Worm (Caenorhabditis elegans) whole organism, L3 larva: Measurements from ENCODE around the gene nhr-190.

ENCODE experiments used
- ZK546.5 ChIP-seq: sonication (generic microtip); optimal IDR thresholded peaks from 2 replicates; lab custom pipeline; 2017; ENCODE audit warnings: missing biosample characterization, missing genetic modification characterization
- aly-2 ChIP-seq: fragments of 150-350 bp; optimal IDR thresholded peaks from 2 replicates; lab custom pipeline; 2014; ENCODE audit warnings: missing biosample characterization, missing genetic modification characterization
- ama-1 ChIP-seq: fragments of 150-350 bp; optimal IDR thresholded peaks from 2 replicates; lab custom pipeline; 2018
- ceh-28 ChIP-seq: fragments of 150-350 bp; optimal IDR thresholded peaks from 2 replicates; lab custom pipeline; 2014; ENCODE audit warnings: missing biosample characterization, missing genetic modification reagents, missing genetic modification characterization
- egl-5 ChIP-seq: fragments of 150-350 bp; optimal IDR thresholded peaks from 2 replicates; lab custom pipeline; 2017; ENCODE audit warnings: missing biosample characterization, missing genetic modification reagents, missing genetic modification characterization, inconsistent platforms
- elt-1 ChIP-seq: fragments of 150-350 bp; optimal IDR thresholded peaks from 2 replicates; lab custom pipeline; 2014; ENCODE audit warnings: missing biosample characterization, missing genetic modification characterization
- elt-2 ChIP-seq: sonication (generic microtip); optimal IDR thresholded peaks from 2 replicates; lab custom pipeline; 2016; ENCODE audit warnings: missing genetic modification reagents, mild to moderate bottlenecking, missing genetic modification characterization, missing compliant biosample characterization
- elt-3 ChIP-seq, 3 experiments: fragments of 150-350 bp in 1 of 3; sonication (generic microtip) in 2 of 3; optimal IDR thresholded peaks; 2 replicates in 2 of 3; 4 replicates in 1 of 3; lab custom pipeline; 2014 to 2017; ENCODE audit warnings: missing biosample characterization in 3 of 3, missing genetic modification characterization in 3 of 3
- eor-1 ChIP-seq, 2 experiments: fragments of 150-350 bp; optimal IDR thresholded peaks; 2 replicates each; lab custom pipeline; 2014 to 2018; ENCODE audit warnings: missing biosample characterization in 2 of 2, missing genetic modification characterization in 2 of 2
- fkh-10 ChIP-seq: sonication (generic microtip); optimal IDR thresholded peaks from 2 replicates; lab custom pipeline; 2017; ENCODE audit warnings: missing biosample characterization, missing genetic modification reagents, missing genetic modification characterization
- fkh-2 ChIP-seq: fragments of 150-350 bp; optimal IDR thresholded peaks from 2 replicates; lab custom pipeline; 2014; ENCODE audit warnings: missing biosample characterization, missing genetic modification reagents, missing genetic modification characterization
- fos-1 ChIP-seq: fragments of 150-350 bp; optimal IDR thresholded peaks from 2 replicates; lab custom pipeline; 2014; ENCODE audit warnings: missing biosample characterization, missing genetic modification characterization
- hmg-11 ChIP-seq: sonication (generic microtip); optimal IDR thresholded peaks from 2 replicates; lab custom pipeline; 2016; ENCODE audit warnings: missing genetic modification characterization, missing compliant biosample characterization
- jun-1 ChIP-seq: fragments of 150-350 bp; optimal IDR thresholded peaks from 2 replicates; lab custom pipeline; 2014; ENCODE audit warnings: missing biosample characterization, missing genetic modification reagents, missing genetic modification characterization
- lin-39 ChIP-seq: fragments of 150-350 bp; optimal IDR thresholded peaks from 2 replicates; lab custom pipeline; 2018; ENCODE audit warnings: missing biosample characterization, missing genetic modification reagents, missing genetic modification characterization
- lsy-12 ChIP-seq: sonication (generic microtip); optimal IDR thresholded peaks from 2 replicates; lab custom pipeline; 2016; ENCODE audit warnings: mild to moderate bottlenecking, missing genetic modification characterization, missing compliant biosample characterization
- mdl-1 ChIP-seq: fragments of 150-350 bp; optimal IDR thresholded peaks from 2 replicates; lab custom pipeline; 2014; ENCODE audit warnings: missing biosample characterization, missing genetic modification characterization
- mml-1 ChIP-seq: fragments of 150-350 bp; sonication (generic microtip); optimal IDR thresholded peaks from 3 replicates; lab custom pipeline; 2014; ENCODE audit warnings: missing biosample characterization, missing genetic modification characterization
- nhr-11 ChIP-seq: fragments of 150-350 bp; optimal IDR thresholded peaks from 2 replicates; lab custom pipeline; 2014; ENCODE audit warnings: missing biosample characterization, missing genetic modification characterization
- nhr-12 ChIP-seq: fragments of 150-350 bp; optimal IDR thresholded peaks from 2 replicates; lab custom pipeline; 2014; ENCODE audit warnings: missing biosample characterization, missing genetic modification characterization
- nhr-23 ChIP-seq: fragments of 150-350 bp; optimal IDR thresholded peaks from 2 replicates; lab custom pipeline; 2014; ENCODE audit warnings: missing biosample characterization, missing genetic modification reagents, missing genetic modification characterization
- nhr-237 ChIP-seq: fragments of 150-350 bp; optimal IDR thresholded peaks from 2 replicates; lab custom pipeline; 2014; ENCODE audit warnings: missing biosample characterization, missing genetic modification characterization
- nhr-25 ChIP-seq: sonication (generic microtip); optimal IDR thresholded peaks from 2 replicates; lab custom pipeline; 2017; ENCODE audit warnings: missing biosample characterization, missing genetic modification characterization
- nhr-67 ChIP-seq: fragments of 150-350 bp; optimal IDR thresholded peaks from 2 replicates; lab custom pipeline; 2014; ENCODE audit warnings: missing biosample characterization, missing genetic modification characterization
- nhr-76 ChIP-seq: fragments of 150-350 bp; sonication (generic microtip); optimal IDR thresholded peaks from 5 replicates; lab custom pipeline; 2014; ENCODE audit warnings: missing biosample characterization, missing genetic modification characterization
- nhr-77 ChIP-seq: fragments of 150-350 bp; optimal IDR thresholded peaks from 2 replicates; lab custom pipeline; 2014; ENCODE audit warnings: missing biosample characterization, missing genetic modification characterization
- pha-4 ChIP-seq: fragments of 150-350 bp; optimal IDR thresholded peaks from 2 replicates; lab custom pipeline; 2014; ENCODE audit warnings: missing biosample characterization, missing genetic modification reagents, missing genetic modification characterization
- pqm-1 ChIP-seq: fragments of 150-350 bp; optimal IDR thresholded peaks from 2 replicates; lab custom pipeline; 2017; ENCODE audit warnings: missing biosample characterization, missing genetic modification characterization, inconsistent platforms
- sea-2 ChIP-seq: fragments of 150-350 bp; sonication (generic microtip); optimal IDR thresholded peaks from 4 replicates; lab custom pipeline; 2014; ENCODE audit warnings: missing biosample characterization, missing genetic modification reagents, missing genetic modification characterization
- tbx-2 ChIP-seq: sonication (generic microtip); optimal IDR thresholded peaks from 2 replicates; lab custom pipeline; 2016; ENCODE audit warnings: mild to moderate bottlenecking, missing genetic modification characterization, missing compliant biosample characterization
- unc-62 ChIP-seq: fragments of 150-350 bp; sonication (generic microtip); optimal IDR thresholded peaks from 4 replicates; lab custom pipeline; 2014; ENCODE audit warnings: missing biosample characterization, missing genetic modification reagents, missing genetic modification characterization
- ztf-11 ChIP-seq: fragments of 150-350 bp; optimal IDR thresholded peaks from 2 replicates; lab custom pipeline; 2014; ENCODE audit warnings: missing biosample characterization, missing genetic modification characterization

Gene nhr-190

DNA sequence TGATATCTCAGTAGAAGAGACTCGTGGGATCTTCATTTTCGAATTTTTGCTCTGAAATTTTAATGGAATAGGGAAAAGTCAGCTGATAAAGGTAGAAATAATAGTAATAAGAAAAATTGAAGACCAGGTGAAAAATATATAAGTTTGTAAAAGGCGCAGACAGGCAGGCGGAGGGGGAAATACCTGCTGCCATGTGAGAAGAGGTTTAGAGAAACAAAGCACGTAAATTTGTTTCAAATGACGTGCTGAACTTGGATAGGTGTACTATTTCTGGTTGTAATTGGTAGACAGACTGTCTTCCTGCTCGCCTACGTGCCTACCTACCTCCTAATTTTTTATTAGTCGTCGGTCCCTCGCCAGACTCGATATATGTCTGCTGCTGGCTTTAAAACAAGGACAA, 24.7 kb upstream of the nhr-190 start, which contains the start of gene nhr-180:
Gene nhr-180 (minus strand): TSS at position 52 of the 400 bp plus-strand sequence.
- no peak for TF ChIP-seq nhr-76 (tag; lab: Kevin White, UChicago)
- TF ChIP-seq mdl-1 (tag; lab: Kevin White, UChicago) = no peak
- no peak for TF ChIP-seq mml-1
- no peak for TF ChIP-seq pha-4 (tag; lab: Kevin White, UChicago)
- TF ChIP-seq pqm-1 = peak; percentile 16
- TF ChIP-seq elt-2 = peak; percentile 50

DNA sequence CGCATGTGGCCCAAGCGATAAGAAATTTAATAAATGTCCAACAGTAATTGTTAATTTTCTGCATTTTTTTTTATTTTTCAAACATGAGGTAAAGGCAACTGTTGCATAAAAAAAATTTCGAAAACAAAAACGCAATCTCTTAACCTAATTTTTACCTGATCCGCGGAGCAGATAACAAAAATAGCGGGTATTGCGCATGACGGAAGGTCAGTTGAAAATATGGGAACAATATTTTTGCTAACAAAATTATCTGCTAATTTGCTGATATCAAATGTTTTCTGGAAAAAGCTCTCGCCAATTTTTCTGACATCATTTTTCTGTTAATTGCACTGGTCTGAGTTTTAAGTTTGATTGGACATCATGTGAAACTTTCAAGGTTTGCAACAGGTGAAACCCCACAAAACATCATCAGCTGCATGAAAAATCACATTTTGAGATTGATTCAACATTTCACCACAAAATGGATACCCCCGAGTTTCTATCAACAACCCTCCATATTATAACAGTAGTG, 21.7 kb upstream of the nhr-190 start, which contains the start of the genes F31F4.11 and srh-266:
Gene F31F4.11 (minus strand): TSS at position 101 of the 511 bp plus-strand sequence.
Gene srh-266 (plus strand): TSS at position 461 of the 511 bp plus-strand sequence.
- TF ChIP-seq lsy-12 (tag; lab: Kevin White, UChicago) (no peak), nhr-11 (no peak), nhr-237 (no peak), nhr-25 (tag; lab: Kevin White, UChicago) (no peak), nhr-12 (tag; lab: Kevin White, UChicago) (no peak), jun-1 (tag; lab: Kevin White, UChicago) (no peak), fkh-10 (GFP tag; lab: Kevin White, UChicago) (no peak), pha-4 (tag; lab: Kevin White, UChicago) (no peak), aly-2 (no peak), pqm-1 (no peak), elt-1 (no peak), fos-1 (tag; lab: Kevin White, UChicago) (no peak), elt-3 (tag; optimal IDR thresholded peaks at IDR 0.05; lab: Kevin White, UChicago) (no peak), lin-39 (tag; lab: Kevin White, UChicago) (no peak), ama-1 (lab: Kevin White, UChicago) (no peak)

DNA sequence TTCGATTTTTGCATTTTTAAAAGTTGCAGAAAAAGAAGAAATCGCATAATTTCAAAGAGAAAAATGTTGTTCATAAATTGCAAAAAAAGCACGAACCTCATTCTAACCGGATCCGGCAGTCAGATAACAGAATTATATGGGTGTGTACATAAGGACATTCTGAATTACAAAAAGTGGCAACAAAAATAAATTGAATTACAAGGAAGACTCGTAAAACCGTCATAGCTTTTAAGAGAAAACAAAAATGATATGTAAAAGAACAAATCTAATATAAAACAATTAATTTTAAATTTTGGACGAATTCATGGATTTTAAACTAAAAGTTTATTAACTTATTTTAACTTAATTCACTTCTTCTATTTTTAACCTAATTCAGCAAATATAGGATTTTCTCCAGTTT, 17.5 kb upstream of the nhr-190 start, which contains the start of gene F31F4.17:
Gene F31F4.17 (minus strand): TSS at position 101 of the 400 bp plus-strand sequence.
- no peak for TF ChIP-seq eor-1 (tag; optimal IDR thresholded peaks at IDR 0.05; lab: Kevin White, UChicago)
- TF ChIP-seq sea-2 (GFP tag; lab: Kevin White, UChicago) = no peak
- TF ChIP-seq unc-62 = no peak
- TF ChIP-seq egl-5 (tag; lab: Kevin White, UChicago) = no peak
- TF ChIP-seq fos-1 (tag; lab: Kevin White, UChicago) = no peak
- no peak for TF ChIP-seq fkh-2 (tag; lab: Kevin White, UChicago)
- TF ChIP-seq nhr-77 = no peak
- TF ChIP-seq tbx-2 (tag; lab: Kevin White, UChicago) = no peak
- TF ChIP-seq elt-3 (tag; optimal IDR thresholded peaks at IDR 0.05; lab: Kevin White, UChicago) = no peak

DNA sequence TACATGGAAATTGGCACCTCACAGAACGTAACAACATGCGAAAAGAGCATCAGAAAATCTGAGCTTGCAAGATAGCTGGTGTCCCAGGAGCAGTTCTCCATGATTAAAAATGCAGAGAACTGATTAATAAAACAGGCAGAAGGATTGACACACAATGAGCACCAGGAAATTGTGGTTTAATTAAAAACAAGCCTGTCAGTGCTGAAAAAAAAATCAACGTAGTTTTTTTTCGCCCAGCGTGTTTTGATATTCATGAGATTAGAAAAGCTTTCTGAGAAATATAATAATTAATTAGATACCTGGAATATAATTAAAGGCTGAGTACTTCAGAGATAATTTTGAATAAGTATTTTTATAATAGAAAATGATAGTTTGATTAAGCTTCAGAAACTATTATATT, 15.0 kb upstream of the nhr-190 start, which contains the start of gene srh-246:
Gene srh-246 (minus strand): TSS at position 101 of the 400 bp plus-strand sequence.
- no peak for TF ChIP-seq aly-2

DNA sequence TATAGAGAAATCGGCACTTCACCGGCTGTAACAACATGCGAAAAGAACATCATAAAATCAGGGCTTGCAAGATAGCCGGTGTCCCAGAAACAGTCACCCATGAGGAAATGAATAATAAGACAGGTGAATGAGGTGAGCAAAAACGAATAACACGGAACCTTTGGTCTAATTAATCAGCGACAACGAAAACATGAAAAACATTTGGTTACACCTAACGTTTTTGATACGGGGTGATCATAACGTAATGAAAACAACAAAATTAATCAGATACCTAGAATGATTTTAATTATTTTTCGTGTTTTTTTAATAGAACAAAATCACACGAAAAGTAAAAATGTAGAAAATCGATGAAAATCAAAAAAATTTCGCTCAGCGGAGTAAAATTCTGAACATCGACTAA, 13.1 kb upstream of the nhr-190 start, which contains the start of gene srh-245:
Gene srh-245 (minus strand): TSS at position 101 of the 400 bp plus-strand sequence.
- TF ChIP-seq ztf-11 (tag; lab: Kevin White, UChicago) (no peak), sea-2 (GFP tag; lab: Kevin White, UChicago) (no peak), nhr-23 (tag; lab: Kevin White, UChicago) (no peak), ZK546.5 (tag; lab: Kevin White, UChicago) (no peak)

DNA sequence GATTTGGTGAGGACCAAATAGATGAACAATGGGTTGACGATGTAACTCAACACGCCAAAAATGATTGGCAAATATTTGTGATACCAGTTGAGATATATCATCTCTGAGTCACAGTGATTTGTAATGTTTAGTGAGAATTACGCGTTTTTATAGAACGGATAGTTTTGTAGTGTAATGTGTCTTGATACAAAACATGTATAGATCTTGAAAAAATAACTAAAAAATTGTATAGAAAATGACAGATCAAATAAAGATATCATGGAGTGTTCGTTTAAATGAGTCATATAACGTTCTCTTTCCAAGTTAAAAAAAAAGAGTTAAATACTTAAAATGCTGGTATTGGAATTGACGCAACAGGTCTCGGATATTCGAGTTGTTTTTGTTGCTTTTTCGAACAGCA, 11.7 kb upstream of the nhr-190 start, which contains the start of gene srj-6:
Gene srj-6 (minus strand): TSS at position 101 of the 400 bp plus-strand sequence.
- no peak for TF ChIP-seq pqm-1
- no peak for TF ChIP-seq nhr-76 (tag; lab: Kevin White, UChicago)
- TF ChIP-seq hmg-11 (tag; lab: Kevin White, UChicago) = no peak
- TF ChIP-seq lsy-12 (tag; lab: Kevin White, UChicago) = no peak
- TF ChIP-seq eor-1 (tag; optimal IDR thresholded peaks at IDR 0.05; lab: Kevin White, UChicago) = no peak
- no peak for TF ChIP-seq nhr-77
- TF ChIP-seq aly-2 = no peak
- TF ChIP-seq ceh-28 (tag; lab: Kevin White, UChicago) = no peak
- no peak for TF ChIP-seq jun-1 (tag; lab: Kevin White, UChicago)
- TF ChIP-seq nhr-67 = no peak
